Fruit fly (Drosophila melanogaster) whole organism, adult: Measurements from ENCODE around the gene sad.

Source experiments
- CG14711 ChIP-seq: fragments of 200-800 bp; sonication (Bioruptor generic); optimal IDR thresholded peaks from 2 replicates; lab custom pipeline; 2018; ENCODE audit warnings: missing biosample characterization, mild to moderate bottlenecking, missing genetic modification characterization, moderate library complexity
- CG1620 ChIP-seq: fragments of 200-800 bp; sonication (Bioruptor generic); optimal IDR thresholded peaks from 2 replicates; lab custom pipeline; 2016; ENCODE audit warnings: missing biosample characterization, missing genetic modification characterization
- CG7101 ChIP-seq: fragments of 200-800 bp; sonication (Bioruptor generic); optimal IDR thresholded peaks from 2 replicates; lab custom pipeline; 2018; ENCODE audit warnings: missing biosample characterization, mild to moderate bottlenecking, missing genetic modification characterization, moderate library complexity
- Clk ChIP-seq: fragments of 200-800 bp; sonication (Bioruptor generic); optimal IDR thresholded peaks from 2 replicates; lab custom pipeline; 2017; ENCODE audit warnings: missing biosample characterization, missing genetic modification characterization
- Crg-1 ChIP-seq: fragments of 200-800 bp; sonication (Bioruptor generic); optimal IDR thresholded peaks from 2 replicates; lab custom pipeline; 2016; ENCODE audit warnings: missing biosample characterization, missing genetic modification characterization
- Mnt ChIP-seq: fragments of 200-800 bp; sonication (Bioruptor generic); optimal IDR thresholded peaks from 2 replicates; lab custom pipeline; 2016; ENCODE audit warnings: missing biosample characterization, mild to moderate bottlenecking, missing genetic modification characterization
- cnc ChIP-seq, 2 experiments: fragments of >200 bp; optimal IDR thresholded peaks; 2 replicates each; lab custom pipeline; 2017
- kay ChIP-seq: fragments of 200-800 bp; sonication (Bioruptor generic); peaks from one replicate; lab custom pipeline; 2016; ENCODE audit warnings: missing biosample characterization, missing genetic modification characterization, borderline replicate concordance
- ovo ChIP-seq: fragments of 200-800 bp; sonication (Bioruptor generic); optimal IDR thresholded peaks from 2 replicates; lab custom pipeline; 2016; ENCODE audit warnings: missing biosample characterization, missing genetic modification characterization
- pad ChIP-seq: fragments of 200-800 bp; sonication (Bioruptor generic); optimal IDR thresholded peaks from 3 replicates; lab custom pipeline; 2017; ENCODE audit warnings: missing biosample characterization, missing genetic modification characterization, mild to moderate bottlenecking, moderate library complexity, missing genetic modification reagents
- tj ChIP-seq: fragments of 200-800 bp; sonication (Bioruptor generic); optimal IDR thresholded peaks from 3 replicates; lab custom pipeline; 2017; ENCODE audit warnings: missing biosample characterization, mild to moderate bottlenecking, missing genetic modification characterization, moderate library complexity

- TF ChIP-seq Mnt (GFP tag; lab: Kevin White, UChicago) (no peak), Crg-1 (GFP tag; lab: Kevin White, UChicago) (no peak), CG14711 (tag; lab: Kevin White, UChicago) (no peak), pad (GFP tag; lab: Kevin White, UChicago) (no peak), tj (GFP tag; lab: Kevin White, UChicago) (no peak), Clk (GFP tag; lab: Kevin White, UChicago) (no peak), cnc (optimal IDR thresholded peaks at IDR 0.05; lab: Kevin White, UChicago) (no peak), CG1620 (GFP tag; lab: Kevin White, UChicago) (no peak), CG7101 (no peak), kay (GFP tag; lab: Kevin White, UChicago) (no peak), ovo (no peak)
Measured at dm6 chr3R:11830757-11831586, 46.1 kb upstream of the sad start.
